Worm (Caenorhabditis elegans) whole organism, L3 larva: ENCODE measurements around the gene alx-1.

Experiments
- R02D3.7 ChIP-seq: fragments of 150-350 bp; optimal IDR thresholded peaks from 2 replicates; lab custom pipeline; 2014; ENCODE audit warnings: missing biosample characterization, missing genetic modification characterization
- ZK546.5 ChIP-seq: sonication (generic microtip); optimal IDR thresholded peaks from 2 replicates; lab custom pipeline; 2017; ENCODE audit warnings: missing biosample characterization, missing genetic modification characterization
- aly-2 ChIP-seq: fragments of 150-350 bp; optimal IDR thresholded peaks from 2 replicates; lab custom pipeline; 2014; ENCODE audit warnings: missing biosample characterization, missing genetic modification characterization
- ceh-28 ChIP-seq: fragments of 150-350 bp; optimal IDR thresholded peaks from 2 replicates; lab custom pipeline; 2014; ENCODE audit warnings: missing biosample characterization, missing genetic modification reagents, missing genetic modification characterization
- ceh-82 ChIP-seq: fragments of 150-350 bp; optimal IDR thresholded peaks from 2 replicates; lab custom pipeline; 2014; ENCODE audit warnings: missing biosample characterization, missing genetic modification characterization
- ceh-9 ChIP-seq: sonication (generic microtip); optimal IDR thresholded peaks from 2 replicates; lab custom pipeline; 2018; ENCODE audit warnings: missing biosample characterization, missing genetic modification characterization
- egl-5 ChIP-seq: fragments of 150-350 bp; optimal IDR thresholded peaks from 2 replicates; lab custom pipeline; 2017; ENCODE audit warnings: missing biosample characterization, missing genetic modification reagents, missing genetic modification characterization, inconsistent platforms
- elt-2 ChIP-seq: sonication (generic microtip); optimal IDR thresholded peaks from 2 replicates; lab custom pipeline; 2016; ENCODE audit warnings: missing genetic modification reagents, mild to moderate bottlenecking, missing genetic modification characterization, missing compliant biosample characterization
- elt-3 ChIP-seq, 3 experiments: fragments of 150-350 bp in 1 of 3; sonication (generic microtip) in 2 of 3; optimal IDR thresholded peaks; 2 replicates in 2 of 3; 4 replicates in 1 of 3; lab custom pipeline; 2014 to 2017; ENCODE audit warnings: missing biosample characterization in 3 of 3, missing genetic modification characterization in 3 of 3
- eor-1 ChIP-seq, 2 experiments: fragments of 150-350 bp; optimal IDR thresholded peaks; 2 replicates each; lab custom pipeline; 2014 to 2018; ENCODE audit warnings: missing biosample characterization in 2 of 2, missing genetic modification characterization in 2 of 2
- fkh-10 ChIP-seq: sonication (generic microtip); optimal IDR thresholded peaks from 2 replicates; lab custom pipeline; 2017; ENCODE audit warnings: missing biosample characterization, missing genetic modification reagents, missing genetic modification characterization
- fkh-2 ChIP-seq: fragments of 150-350 bp; optimal IDR thresholded peaks from 2 replicates; lab custom pipeline; 2014; ENCODE audit warnings: missing biosample characterization, missing genetic modification reagents, missing genetic modification characterization
- hmg-11 ChIP-seq: sonication (generic microtip); optimal IDR thresholded peaks from 2 replicates; lab custom pipeline; 2016; ENCODE audit warnings: missing genetic modification characterization, missing compliant biosample characterization
- nfya-1 ChIP-seq: sonication (generic microtip); optimal IDR thresholded peaks from 2 replicates; lab custom pipeline; 2017; ENCODE audit warnings: missing genetic modification characterization, mild to moderate bottlenecking, missing compliant biosample characterization, antibody characterized with exemption, moderate library complexity; ENCODE audit not compliant: insufficient read depth
- nhr-11 ChIP-seq: fragments of 150-350 bp; optimal IDR thresholded peaks from 2 replicates; lab custom pipeline; 2014; ENCODE audit warnings: missing biosample characterization, missing genetic modification characterization
- nhr-12 ChIP-seq: fragments of 150-350 bp; optimal IDR thresholded peaks from 2 replicates; lab custom pipeline; 2014; ENCODE audit warnings: missing biosample characterization, missing genetic modification characterization
- nhr-23 ChIP-seq: fragments of 150-350 bp; optimal IDR thresholded peaks from 2 replicates; lab custom pipeline; 2014; ENCODE audit warnings: missing biosample characterization, missing genetic modification reagents, missing genetic modification characterization
- nhr-237 ChIP-seq: fragments of 150-350 bp; optimal IDR thresholded peaks from 2 replicates; lab custom pipeline; 2014; ENCODE audit warnings: missing biosample characterization, missing genetic modification characterization
- nhr-76 ChIP-seq: fragments of 150-350 bp; sonication (generic microtip); optimal IDR thresholded peaks from 5 replicates; lab custom pipeline; 2014; ENCODE audit warnings: missing biosample characterization, missing genetic modification characterization
- nhr-77 ChIP-seq: fragments of 150-350 bp; optimal IDR thresholded peaks from 2 replicates; lab custom pipeline; 2014; ENCODE audit warnings: missing biosample characterization, missing genetic modification characterization
- pha-4 ChIP-seq: fragments of 150-350 bp; optimal IDR thresholded peaks from 2 replicates; lab custom pipeline; 2014; ENCODE audit warnings: missing biosample characterization, missing genetic modification reagents, missing genetic modification characterization
- pqm-1 ChIP-seq: fragments of 150-350 bp; optimal IDR thresholded peaks from 2 replicates; lab custom pipeline; 2017; ENCODE audit warnings: missing biosample characterization, missing genetic modification characterization, inconsistent platforms
- sea-2 ChIP-seq: fragments of 150-350 bp; sonication (generic microtip); optimal IDR thresholded peaks from 4 replicates; lab custom pipeline; 2014; ENCODE audit warnings: missing biosample characterization, missing genetic modification reagents, missing genetic modification characterization
- skn-1 ChIP-seq: fragments of 150-350 bp; optimal IDR thresholded peaks from 2 replicates; lab custom pipeline; 2014; ENCODE audit warnings: missing biosample characterization, missing genetic modification characterization
- tbx-2 ChIP-seq: sonication (generic microtip); optimal IDR thresholded peaks from 2 replicates; lab custom pipeline; 2016; ENCODE audit warnings: mild to moderate bottlenecking, missing genetic modification characterization, missing compliant biosample characterization
- unc-62 ChIP-seq: fragments of 150-350 bp; sonication (generic microtip); optimal IDR thresholded peaks from 4 replicates; lab custom pipeline; 2014; ENCODE audit warnings: missing biosample characterization, missing genetic modification reagents, missing genetic modification characterization
- zag-1 ChIP-seq: fragments of 150-350 bp; optimal IDR thresholded peaks from 2 replicates; lab custom pipeline; 2014; ENCODE audit warnings: missing biosample characterization, missing genetic modification characterization
- ztf-4 ChIP-seq: fragments of 150-350 bp; optimal IDR thresholded peaks from 2 replicates; lab custom pipeline; 2014; ENCODE audit warnings: missing biosample characterization, missing genetic modification characterization

alx-1 gene

DNA sequence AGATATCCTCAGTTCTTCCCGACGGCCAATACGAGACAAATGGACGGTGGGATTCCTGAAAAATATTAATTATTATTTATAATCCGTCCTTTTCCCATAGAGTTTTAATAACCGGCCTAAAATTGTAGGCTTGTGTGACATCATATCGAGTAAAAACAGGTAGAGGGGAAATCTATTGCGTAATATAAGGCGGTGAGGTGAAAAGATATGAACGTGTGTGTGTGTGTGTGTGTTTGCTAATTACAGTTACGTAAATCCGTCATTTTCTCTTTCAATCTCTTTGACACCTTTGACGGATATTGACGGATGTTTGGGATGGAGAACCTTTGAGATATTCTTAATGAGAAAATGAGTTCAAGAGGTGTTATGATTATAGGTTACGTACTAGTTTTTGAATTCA lies 8.3 kb downstream of the alx-1 start:
- no peak for TF ChIP-seq ZK546.5 (tag; lab: Kevin White, UChicago)
- no peak for TF ChIP-seq ceh-9 (tag; lab: Kevin White, UChicago)
- no peak for TF ChIP-seq nfya-1 (tag; lab: Kevin White, UChicago)
- TF ChIP-seq ceh-28 (tag; lab: Kevin White, UChicago): no peak
- TF ChIP-seq elt-3 (tag; optimal IDR thresholded peaks at IDR 0.05; lab: Kevin White, UChicago): no peak
- TF ChIP-seq sea-2: no peak
- no peak for TF ChIP-seq egl-5 (tag; lab: Kevin White, UChicago)
- no peak for TF ChIP-seq R02D3.7 (tag; lab: Kevin White, UChicago)
- TF ChIP-seq hmg-11 (tag; lab: Kevin White, UChicago): no peak
- no peak for TF ChIP-seq pqm-1 (tag; lab: Kevin White, UChicago)
- no peak for TF ChIP-seq ceh-82

DNA sequence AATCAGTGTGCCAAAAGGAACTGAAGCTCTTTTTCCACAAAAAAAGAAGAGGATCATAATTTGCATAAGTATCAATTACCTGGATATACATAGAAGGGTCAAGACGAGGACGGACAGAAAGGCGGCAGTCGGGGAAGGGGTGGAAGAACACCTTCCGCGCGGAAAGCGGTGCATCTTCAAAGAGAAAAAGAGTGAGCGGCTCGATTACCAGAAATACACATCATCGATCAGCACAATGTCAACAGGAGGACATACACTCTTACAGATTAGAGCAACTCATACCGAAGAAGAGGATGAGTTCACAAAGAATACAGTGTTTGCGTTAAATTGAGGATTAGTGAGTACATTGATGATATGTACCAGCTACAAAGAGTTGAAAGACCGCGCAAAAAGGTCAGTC lies 12.2 kb downstream of the alx-1 start:
- TF ChIP-seq elt-3 (tag; optimal IDR thresholded peaks at IDR 0.05; lab: Kevin White, UChicago) (no peak), nhr-76 (no peak), skn-1 (tag; lab: Kevin White, UChicago) (no peak), ceh-9 (tag; lab: Kevin White, UChicago) (no peak)

DNA sequence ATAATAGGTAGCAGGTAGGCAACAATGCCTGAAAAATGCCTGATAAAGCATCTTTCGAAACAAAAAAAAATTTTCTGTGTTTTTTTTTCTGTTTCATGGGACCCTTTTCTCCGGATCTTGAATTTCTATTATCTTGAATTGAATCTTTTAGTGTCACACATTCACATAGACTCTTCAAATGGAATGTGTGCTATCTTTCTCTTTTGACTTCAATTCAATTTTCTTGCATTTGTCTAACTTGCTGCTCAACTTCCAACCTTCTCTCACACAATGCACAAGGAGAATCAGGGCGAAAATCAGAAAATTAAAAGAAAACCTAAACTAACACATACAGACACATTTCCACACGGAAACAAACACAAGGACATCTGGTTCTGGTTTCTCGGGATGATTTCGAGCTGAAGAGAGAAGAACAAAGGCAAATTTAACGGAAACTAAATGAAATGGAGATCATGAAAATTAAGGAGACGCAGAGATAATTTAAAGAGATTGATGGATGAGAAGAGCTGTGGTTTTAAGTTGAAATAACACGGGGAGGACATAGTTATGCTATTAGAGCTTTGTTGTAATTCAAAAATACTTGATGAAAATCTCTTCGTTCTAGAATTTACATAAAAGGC lies 15.2 kb downstream of the alx-1 start:
- TF ChIP-seq aly-2 (tag; lab: Kevin White, UChicago) (no peak), fkh-10 (GFP tag; lab: Kevin White, UChicago) (peak; percentile 59), ZK546.5 (tag; lab: Kevin White, UChicago) (no peak), elt-2 (tag; lab: Kevin White, UChicago) (no peak)
- TF ChIP-seq, all 47 proteins: peak for 1

DNA sequence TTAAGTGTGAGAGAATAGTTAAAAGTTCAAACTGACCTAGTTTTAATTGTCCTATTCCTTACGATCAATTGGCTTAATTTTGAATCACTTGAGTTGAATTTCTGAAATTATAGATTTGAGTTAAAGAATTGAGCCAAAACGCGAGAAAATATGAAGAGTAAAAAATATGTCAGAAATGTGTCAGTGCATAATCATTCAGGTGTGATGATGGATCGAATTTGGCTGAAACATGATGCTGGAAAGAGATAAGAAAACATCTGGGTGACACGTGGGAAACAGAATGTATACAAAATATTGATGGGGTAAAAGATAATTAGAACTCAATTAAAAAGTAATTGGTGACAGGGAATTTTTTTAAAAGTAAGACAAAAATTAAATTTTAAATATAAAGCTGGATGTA lies 16.6 kb downstream of the alx-1 start, which contains the start of gene R10E12.2:
TSS of gene R10E12.2 (minus strand) at position 101 of the 400 bp plus-strand sequence.
- TF ChIP-seq nhr-237 (tag; lab: Kevin White, UChicago) (no peak), ztf-4 (no peak), nhr-76 (no peak), nhr-12 (tag; lab: Kevin White, UChicago) (no peak), pha-4 (tag; lab: Kevin White, UChicago) (no peak), ceh-9 (tag; lab: Kevin White, UChicago) (no peak), eor-1 (tag; optimal IDR thresholded peaks at IDR 0.05; lab: Kevin White, UChicago) (no peak)

DNA sequence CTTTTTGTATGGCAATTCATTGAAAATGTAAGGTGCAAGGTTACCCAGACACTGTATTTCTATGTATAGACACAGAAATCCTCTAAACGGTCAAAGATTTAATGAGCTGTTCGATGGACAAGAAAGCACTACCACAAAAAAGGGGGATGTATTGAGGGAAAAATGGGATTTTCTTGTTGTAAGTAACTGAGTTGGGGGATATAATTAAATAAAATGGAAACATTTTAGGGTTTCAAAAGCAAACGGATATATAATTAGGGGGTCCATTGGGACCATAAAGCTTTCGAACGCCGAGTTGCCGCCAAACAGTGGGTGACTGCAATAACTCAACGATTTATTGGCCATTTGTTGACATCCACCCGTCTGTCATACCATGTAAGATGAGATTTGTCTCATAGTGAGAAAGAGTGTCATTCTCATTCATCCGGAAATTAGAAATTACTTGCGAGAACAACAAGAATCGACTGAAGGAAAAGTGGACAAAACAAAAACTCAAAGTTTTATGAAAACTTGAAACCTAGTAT lies 25.0 kb downstream of the alx-1 start:
- TF ChIP-seq nfya-1 (tag; lab: Kevin White, UChicago): no peak
- peak; percentile 8 for TF ChIP-seq egl-5 (tag; lab: Kevin White, UChicago)

DNA sequence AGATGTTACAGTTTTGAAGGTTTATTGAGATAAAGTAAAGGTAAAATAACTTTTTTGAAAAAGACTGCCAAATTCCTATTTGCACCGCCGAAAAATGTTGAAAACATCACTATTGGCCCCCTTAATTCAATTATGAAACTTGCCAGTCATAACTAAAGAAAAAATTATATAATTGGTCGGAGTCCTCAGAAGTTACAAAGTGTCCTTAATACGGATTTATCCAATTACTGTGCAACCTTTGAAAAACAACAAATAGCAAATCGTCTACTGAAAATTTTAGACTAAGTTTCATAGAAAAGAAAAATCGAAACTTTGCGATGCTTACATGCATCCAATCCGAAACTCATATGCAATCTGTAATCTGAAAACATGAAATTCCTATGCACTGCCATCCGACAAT lies 27.5 kb downstream of the alx-1 start:
- TF ChIP-seq zag-1: no peak
- TF ChIP-seq ceh-28 (tag; lab: Kevin White, UChicago): no peak
- no peak for TF ChIP-seq R02D3.7 (tag; lab: Kevin White, UChicago)
- no peak for TF ChIP-seq hmg-11 (tag; lab: Kevin White, UChicago)
- TF ChIP-seq nhr-11 (tag; lab: Kevin White, UChicago): no peak
- no peak for TF ChIP-seq tbx-2 (tag; lab: Kevin White, UChicago)
- TF ChIP-seq nhr-76: no peak
- no peak for TF ChIP-seq ZK546.5 (tag; lab: Kevin White, UChicago)
- no peak for TF ChIP-seq eor-1 (tag; optimal IDR thresholded peaks at IDR 0.05; lab: Kevin White, UChicago)
- no peak for TF ChIP-seq unc-62 (GFP tag; lab: Kevin White, UChicago)
- no peak for TF ChIP-seq nhr-12 (tag; lab: Kevin White, UChicago)
- no peak for TF ChIP-seq pha-4 (tag; lab: Kevin White, UChicago)
- TF ChIP-seq nhr-77: no peak
- TF ChIP-seq nhr-23 (tag; lab: Kevin White, UChicago): no peak
- TF ChIP-seq fkh-2 (tag; lab: Kevin White, UChicago): no peak
- no peak for TF ChIP-seq ceh-9 (tag; lab: Kevin White, UChicago)
- TF ChIP-seq fkh-10 (GFP tag; lab: Kevin White, UChicago): no peak
